Fruit fly (Drosophila melanogaster): ENCODE measurements around the gene hng2.

The hng2 gene

dm6 chr3R:8847096-8847639 is 41.0 kb downstream of the hng2 start:
- peak; percentile 51 for TF ChIP-seq tai (GFP tag; optimal IDR thresholded peaks at IDR 0.05)
- TF ChIP-seq Dfd (GFP tag; optimal IDR thresholded peaks at IDR 0.05) = no peak
- TF ChIP-seq ey (GFP tag; optimal IDR thresholded peaks at IDR 0.05) = peak; percentile 54
- TF ChIP-seq Abd-B (GFP tag; optimal IDR thresholded peaks at IDR 0.05) = no peak
- no peak for TF ChIP-seq sv (GFP tag; optimal IDR thresholded peaks at IDR 0.05)
- no peak for TF ChIP-seq dl (GFP tag; optimal IDR thresholded peaks at IDR 0.05; ENCODE audit: insufficient read depth in 1 of 2, partially characterized antibody in 2 of 2)
- TF ChIP-seq rgr (GFP tag; optimal IDR thresholded peaks at IDR 0.05) = peak; percentile 37
- TF ChIP-seq pan (optimal IDR thresholded peaks at IDR 0.05) = no peak
- peak; percentile 44 for TF ChIP-seq OdsH (GFP tag; optimal IDR thresholded peaks at IDR 0.05)
- peak in 1 of 2 experiments; percentile 60 for TF ChIP-seq foxo (GFP tag; optimal IDR thresholded peaks at IDR 0.05)
- TF ChIP-seq CG32264 (GFP tag; optimal IDR thresholded peaks at IDR 0.05) = no peak
- TF ChIP-seq CrebA (GFP tag; optimal IDR thresholded peaks at IDR 0.05; ENCODE audit: borderline replicate concordance) = no peak
- no peak for TF ChIP-seq Hr83 (GFP tag; optimal IDR thresholded peaks at IDR 0.05; ENCODE audit: poor library complexity, severe bottlenecking)
- TF ChIP-seq lola (GFP tag; optimal IDR thresholded peaks at IDR 0.05) = no peak
- TF ChIP-seq Rel (GFP tag; optimal IDR thresholded peaks at IDR 0.05) = no peak
- TF ChIP-seq Rel (tag; optimal IDR thresholded peaks at IDR 0.05) = no peak
- peak; percentile 9 for TF ChIP-seq br (GFP tag; optimal IDR thresholded peaks at IDR 0.05)
- TF ChIP-seq psq (GFP tag; optimal IDR thresholded peaks at IDR 0.05) = no peak
- no peak for TF ChIP-seq N (GFP tag; optimal IDR thresholded peaks at IDR 0.05)
- TF ChIP-seq h (GFP tag; optimal IDR thresholded peaks at IDR 0.05) = peak; percentile 37
- no peak for TF ChIP-seq Mio (GFP tag; optimal IDR thresholded peaks at IDR 0.05)
- no peak for TF ChIP-seq Vsx2 (GFP tag; optimal IDR thresholded peaks at IDR 0.05; ENCODE audit: partially characterized antibody)
- peak; percentile 11 for TF ChIP-seq woc (GFP tag; optimal IDR thresholded peaks at IDR 0.05)
- peak; percentile 15 for TF ChIP-seq Hnf4 (GFP tag; optimal IDR thresholded peaks at IDR 0.05)
- no peak for TF ChIP-seq Myc (optimal IDR thresholded peaks at IDR 0.05)
- TF ChIP-seq fru (GFP tag; optimal IDR thresholded peaks at IDR 0.05) = peak; percentile 39

- TF ChIP-seq br (GFP tag; optimal IDR thresholded peaks at IDR 0.05) (no peak), ey (GFP tag; optimal IDR thresholded peaks at IDR 0.05) (no peak), lola (GFP tag; optimal IDR thresholded peaks at IDR 0.05) (no peak), fru (GFP tag; optimal IDR thresholded peaks at IDR 0.05) (no peak), dl (GFP tag; optimal IDR thresholded peaks at IDR 0.05; ENCODE audit: insufficient read depth in 1 of 2, partially characterized antibody in 2 of 2) (no peak), brk (GFP tag; optimal IDR thresholded peaks at IDR 0.05) (no peak), Jra (GFP tag; optimal IDR thresholded peaks at IDR 0.05) (no peak), foxo (GFP tag; optimal IDR thresholded peaks at IDR 0.05) (no peak), OdsH (GFP tag; optimal IDR thresholded peaks at IDR 0.05) (no peak), woc (GFP tag; optimal IDR thresholded peaks at IDR 0.05) (no peak), GATAd (GFP tag; optimal IDR thresholded peaks at IDR 0.05) (no peak), Myc (optimal IDR thresholded peaks at IDR 0.05) (no peak), rgr (GFP tag; optimal IDR thresholded peaks at IDR 0.05) (no peak), dsf (GFP tag; optimal IDR thresholded peaks at IDR 0.05; ENCODE audit: borderline replicate concordance) (no peak), jim (GFP tag; optimal IDR thresholded peaks at IDR 0.05) (no peak), usp (GFP tag; optimal IDR thresholded peaks at IDR 0.05) (no peak), CG9705 (GFP tag; optimal IDR thresholded peaks at IDR 0.05) (no peak), Hnf4 (GFP tag; optimal IDR thresholded peaks at IDR 0.05) (no peak)
These were observed 42.1 kb downstream of the hng2 start for dm6 chr3R:8848190-8848589.

DNA sequence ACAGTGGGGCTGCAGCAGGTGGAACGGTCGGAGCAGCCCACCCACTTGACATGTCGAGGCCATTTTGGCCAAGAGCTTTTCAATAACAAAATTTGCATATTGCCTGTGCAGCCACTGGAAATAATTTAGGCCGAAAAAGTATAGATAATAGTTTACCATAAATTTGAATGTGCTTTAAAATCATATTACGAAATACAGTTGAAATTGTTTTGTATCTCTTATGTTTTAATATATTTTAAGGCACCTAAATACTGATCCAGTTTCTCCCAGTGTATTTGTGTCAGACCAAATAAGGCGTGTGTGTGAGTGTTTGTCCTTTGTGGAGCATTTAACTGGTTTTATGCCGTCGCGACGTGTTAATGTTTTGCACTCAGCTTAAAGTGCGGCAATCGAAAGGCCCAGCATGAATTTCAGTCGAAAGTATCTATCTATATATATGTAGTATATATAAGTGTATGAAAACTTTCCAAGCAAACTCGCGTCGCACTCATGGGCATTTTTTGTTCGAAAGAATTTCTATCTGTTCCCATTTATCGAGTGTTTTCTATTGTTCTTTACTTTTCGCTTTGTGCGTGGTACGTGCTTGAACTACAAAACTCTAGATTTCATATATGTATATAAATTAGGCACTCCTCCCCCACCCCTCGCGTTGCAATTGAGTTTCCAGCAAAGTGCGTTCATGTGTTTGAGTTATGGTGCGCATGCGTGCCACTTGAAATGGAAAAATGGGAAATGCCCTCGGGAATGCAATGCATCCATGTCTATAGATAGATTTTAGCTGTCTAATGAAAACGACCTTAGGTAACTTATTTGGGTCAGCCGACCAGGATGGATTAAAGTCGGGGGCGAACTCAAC is 43.5 kb downstream of the hng2 start:
- TF ChIP-seq lola (GFP tag; optimal IDR thresholded peaks at IDR 0.05) (no peak), fru (GFP tag; optimal IDR thresholded peaks at IDR 0.05) (peak; percentile 49), dl (GFP tag; optimal IDR thresholded peaks at IDR 0.05; ENCODE audit: insufficient read depth in 1 of 2, partially characterized antibody in 2 of 2) (no peak), dmrt93B (GFP tag; optimal IDR thresholded peaks at IDR 0.05) (no peak), Hr78 (GFP tag; optimal IDR thresholded peaks at IDR 0.05) (no peak), br (GFP tag; optimal IDR thresholded peaks at IDR 0.05) (peak; percentile 37), Mio (GFP tag; optimal IDR thresholded peaks at IDR 0.05) (no peak), pan (optimal IDR thresholded peaks at IDR 0.05) (no peak), Myc (optimal IDR thresholded peaks at IDR 0.05) (no peak), Dfd (GFP tag; optimal IDR thresholded peaks at IDR 0.05) (no peak), woc (GFP tag; optimal IDR thresholded peaks at IDR 0.05) (no peak), jim (GFP tag; optimal IDR thresholded peaks at IDR 0.05) (no peak), ey (GFP tag; optimal IDR thresholded peaks at IDR 0.05) (peak; percentile 48), GATAd (GFP tag; optimal IDR thresholded peaks at IDR 0.05) (no peak), rgr (GFP tag; optimal IDR thresholded peaks at IDR 0.05) (peak; percentile 56), sage (GFP tag; optimal IDR thresholded peaks at IDR 0.05) (no peak), tai (GFP tag; optimal IDR thresholded peaks at IDR 0.05) (no peak), foxo (GFP tag; optimal IDR thresholded peaks at IDR 0.05) (peak in 1 of 2 experiments; percentile 55), Hnf4 (GFP tag; optimal IDR thresholded peaks at IDR 0.05) (peak; percentile 27), usp (GFP tag; optimal IDR thresholded peaks at IDR 0.05) (no peak), psq (GFP tag; optimal IDR thresholded peaks at IDR 0.05) (peak; percentile 32), Dif (GFP tag; optimal IDR thresholded peaks at IDR 0.05; ENCODE audit: partially characterized antibody) (no peak), Rel (GFP tag; optimal IDR thresholded peaks at IDR 0.05) (no peak), Rel (tag; optimal IDR thresholded peaks at IDR 0.05) (no peak), CrebA (GFP tag; optimal IDR thresholded peaks at IDR 0.05; ENCODE audit: borderline replicate concordance) (no peak), h (GFP tag; optimal IDR thresholded peaks at IDR 0.05) (peak; percentile 62), OdsH (GFP tag; optimal IDR thresholded peaks at IDR 0.05) (peak; percentile 51), Vsx2 (GFP tag; optimal IDR thresholded peaks at IDR 0.05; ENCODE audit: partially characterized antibody) (no peak), CG32264 (GFP tag; optimal IDR thresholded peaks at IDR 0.05) (no peak), CG9705 (GFP tag; optimal IDR thresholded peaks at IDR 0.05) (no peak), HLH106 (tag; optimal IDR thresholded peaks at IDR 0.05) (peak; percentile 52), dsf (GFP tag; optimal IDR thresholded peaks at IDR 0.05; ENCODE audit: borderline replicate concordance) (no peak), Abd-B (GFP tag; optimal IDR thresholded peaks at IDR 0.05) (no peak), N (GFP tag; optimal IDR thresholded peaks at IDR 0.05) (no peak)
